Worm (Caenorhabditis elegans) whole organism, L2 larva: Measurements from ENCODE around the gene tmed-4.

ENCODE experiments used
- dmd-4 ChIP-seq: sonication (generic microtip); optimal IDR thresholded peaks from 2 replicates; lab custom pipeline; 2017; ENCODE audit warnings: missing biosample characterization, missing genetic modification characterization
- elt-3 ChIP-seq: sonication (generic microtip); optimal IDR thresholded peaks from 2 replicates; lab custom pipeline; 2017; ENCODE audit warnings: missing biosample characterization, missing genetic modification characterization
- lin-39 ChIP-seq: fragments of 150-350 bp; optimal IDR thresholded peaks from 2 replicates; lab custom pipeline; 2014; ENCODE audit warnings: missing biosample characterization, missing genetic modification reagents, missing genetic modification characterization
- nhr-21 ChIP-seq: fragments of 150-350 bp; optimal IDR thresholded peaks from 2 replicates; lab custom pipeline; 2014; ENCODE audit warnings: missing biosample characterization, missing genetic modification characterization
- nhr-25 ChIP-seq: fragments of 150-350 bp; sonication (generic microtip); optimal IDR thresholded peaks from 3 replicates; lab custom pipeline; 2014; ENCODE audit warnings: missing biosample characterization, missing genetic modification characterization
- unc-62 ChIP-seq: fragments of 150-350 bp; optimal IDR thresholded peaks from 2 replicates; lab custom pipeline; 2014; ENCODE audit warnings: missing biosample characterization, missing genetic modification reagents, missing genetic modification characterization

ce11 chrV:19994665-19995064 lies 45.8 kb upstream of the tmed-4 start:
- TF ChIP-seq unc-62 (GFP tag; lab: Kevin White, UChicago) (no peak), elt-3 (no peak), dmd-4 (tag; lab: Kevin White, UChicago) (no peak), lin-39 (no peak), nhr-25 (tag; lab: Kevin White, UChicago) (no peak), nhr-21 (tag; lab: Kevin White, UChicago) (no peak)
